Fruit fly (Drosophila melanogaster) whole organism, embryonic: ENCODE data around the gene CG11920.

Experiments used
- Adf1 ChIP-seq: fragments of 200-800 bp; sonication (Bioruptor generic); IDR thresholded peaks from 2 replicates; pipeline ENCODE4 v1.3.6; 2022; ENCODE audit warnings: missing biosample characterization, missing genetic modification characterization
- CG13123 ChIP-seq: fragments of 200-800 bp; sonication (Bioruptor generic); optimal IDR thresholded peaks from 2 replicates; lab custom pipeline; 2016; ENCODE audit warnings: missing biosample characterization, missing genetic modification characterization
- CG17328 ChIP-seq: fragments of 200-800 bp; sonication (Bioruptor generic); IDR thresholded peaks from 2 replicates; pipeline ENCODE4 v1.3.6; 2022; ENCODE audit warnings: missing biosample characterization, missing genetic modification characterization
- HLH3B ChIP-seq: fragments of 200-800 bp; sonication (Bioruptor generic); IDR thresholded peaks from 2 replicates; pipeline ENCODE4 v1.3.6; 2022; ENCODE audit warnings: missing biosample characterization, missing genetic modification characterization
- Lpt ChIP-seq: fragments of >200 bp; optimal IDR thresholded peaks from 2 replicates; lab custom pipeline; 2018; ENCODE audit warnings: missing biosample characterization, missing genetic modification characterization
- Trl ChIP-seq, 3 experiments: fragments of >200 bp in 2 of 3; fragments of 200-800 bp in 1 of 3; sonication (Bioruptor generic) in 1 of 3; optimal IDR thresholded peaks; 2 replicates in 1 of 3; 3 replicates in 2 of 3; lab custom pipeline; 2016 to 2017; ENCODE audit warnings: missing biosample characterization in 1 of 3, missing genetic modification characterization in 1 of 3
- nmo ChIP-seq: fragments of 200-800 bp; sonication (Bioruptor generic); optimal IDR thresholded peaks from 2 replicates; lab custom pipeline; 2018; ENCODE audit warnings: missing biosample characterization, mild to moderate bottlenecking, missing genetic modification characterization, moderate library complexity
- pan ChIP-seq, 4 experiments: fragments of >200 bp in 3 of 4; fragments of 200-800 bp in 1 of 4; sonication (Bioruptor generic) in 1 of 4; optimal IDR thresholded peaks in 3 of 4; IDR thresholded peaks in 1 of 4; 2 replicates each; pipeline versions ENCODE4 v1.3.6 to Lab custom; 2017 to 2022; ENCODE audit warnings: missing biosample characterization in 2 of 4, missing genetic modification characterization in 2 of 4, mixed read lengths in 1 of 4
- tup ChIP-seq: fragments of 200-800 bp; sonication (Bioruptor generic); optimal IDR thresholded peaks from 2 replicates; lab custom pipeline; 2016; ENCODE audit warnings: missing biosample characterization, mild to moderate bottlenecking, missing genetic modification characterization, moderate library complexity

dm6 chr3R:25077280-25077820, 2.7 kb downstream of the CG11920 start:
- TF ChIP-seq CG17328 (GFP tag; lab: Robert Waterston, UW) (no peak), Adf1 (GFP tag; lab: Robert Waterston, UW) (no peak), nmo (GFP tag; lab: Kevin White, UChicago) (no peak), Trl (optimal IDR thresholded peaks at IDR 0.05; lab: Kevin White, UChicago) (no peak), Trl (GFP tag; optimal IDR thresholded peaks at IDR 0.05; lab: Kevin White, UChicago) (no peak), Lpt (GFP tag; lab: Kevin White, UChicago) (no peak), HLH3B (no peak), tup (GFP tag; lab: Kevin White, UChicago) (no peak), CG13123 (GFP tag; lab: Kevin White, UChicago) (no peak), pan (optimal IDR thresholded peaks at IDR 0.05; lab: Kevin White, UChicago) (no peak), pan (GFP tag; optimal IDR thresholded peaks at IDR 0.05 in 1 of 2, IDR thresholded peaks at IDR 0.05 in 1 of 2) (no peak)
